Worm (Caenorhabditis elegans) whole organism, late embryonic: ENCODE measurements around the gene F48E3.2.

Experiments
- C08G9.2 ChIP-seq: sonication (generic microtip); optimal IDR thresholded peaks from 2 replicates; lab custom pipeline; 2016; ENCODE audit warnings: mild to moderate bottlenecking, missing genetic modification characterization, moderate library complexity, missing compliant biosample characterization
- C38D4.7 ChIP-seq: fragments of 200-800 bp; sonication (Bioruptor generic); optimal IDR thresholded peaks from 2 replicates; lab custom pipeline; 2018; ENCODE audit warnings: mild to moderate bottlenecking, missing genetic modification characterization, moderate library complexity, missing compliant biosample characterization
- F13H6.1 ChIP-seq: sonication (generic microtip); optimal IDR thresholded peaks from 2 replicates; lab custom pipeline; 2016; ENCODE audit warnings: missing genetic modification characterization, missing compliant biosample characterization
- K09A11.1 ChIP-seq: sonication (generic microtip); optimal IDR thresholded peaks from 2 replicates; lab custom pipeline; 2017; ENCODE audit warnings: antibody characterized with exemption, mild to moderate bottlenecking, missing genetic modification characterization, missing compliant biosample characterization; ENCODE audit not compliant: insufficient read depth
- Y22D7AL.16 ChIP-seq: sonication (generic microtip); optimal IDR thresholded peaks from 2 replicates; lab custom pipeline; 2016; ENCODE audit warnings: missing genetic modification characterization, missing compliant biosample characterization
- ama-1 ChIP-seq: fragments of 150-350 bp; optimal IDR thresholded peaks from 2 replicates; lab custom pipeline; 2014
- ceh-14 ChIP-seq: sonication (generic microtip); optimal IDR thresholded peaks from 2 replicates; lab custom pipeline; 2016; ENCODE audit warnings: missing genotype, missing genetic modification characterization, missing compliant biosample characterization
- ceh-18 ChIP-seq: sonication (generic microtip); optimal IDR thresholded peaks from 2 replicates; lab custom pipeline; 2016; ENCODE audit warnings: missing genetic modification characterization, missing compliant biosample characterization
- ceh-19 ChIP-seq: fragments of 200-800 bp; sonication (Bioruptor generic); optimal IDR thresholded peaks from 2 replicates; lab custom pipeline; 2018; ENCODE audit warnings: mild to moderate bottlenecking, missing genetic modification characterization, missing compliant biosample characterization
- ceh-24 ChIP-seq: sonication (generic microtip); optimal IDR thresholded peaks from 2 replicates; lab custom pipeline; 2016; ENCODE audit warnings: mild to moderate bottlenecking, missing genetic modification characterization, missing compliant biosample characterization
- ceh-30 ChIP-seq: fragments of 150-350 bp; optimal IDR thresholded peaks from 2 replicates; lab custom pipeline; 2014; ENCODE audit warnings: missing biosample characterization, missing genetic modification characterization
- ceh-34 ChIP-seq: sonication (generic microtip); optimal IDR thresholded peaks from 2 replicates; lab custom pipeline; 2016; ENCODE audit warnings: mild to moderate bottlenecking, missing genetic modification characterization, missing compliant biosample characterization
- ceh-9 ChIP-seq: sonication (generic microtip); optimal IDR thresholded peaks from 2 replicates; lab custom pipeline; 2016; ENCODE audit warnings: mild to moderate bottlenecking, missing genetic modification characterization, inconsistent platforms, missing compliant biosample characterization
- che-1 ChIP-seq: sonication (generic microtip); optimal IDR thresholded peaks from 2 replicates; lab custom pipeline; 2016; ENCODE audit warnings: mild to moderate bottlenecking, missing genetic modification characterization, missing compliant biosample characterization
- dve-1 ChIP-seq: sonication (generic microtip); optimal IDR thresholded peaks from 2 replicates; lab custom pipeline; 2017; ENCODE audit warnings: antibody characterized with exemption, mild to moderate bottlenecking, missing genetic modification characterization, missing compliant biosample characterization
- elt-2 ChIP-seq: sonication (generic microtip); optimal IDR thresholded peaks from 2 replicates; lab custom pipeline; 2016; ENCODE audit warnings: missing genetic modification reagents, missing genetic modification characterization, missing compliant biosample characterization
- elt-4 ChIP-seq: sonication (generic microtip); optimal IDR thresholded peaks from 2 replicates; lab custom pipeline; 2016; ENCODE audit warnings: missing genetic modification characterization, missing compliant biosample characterization
- ets-4 ChIP-seq: sonication (generic microtip); optimal IDR thresholded peaks from 2 replicates; lab custom pipeline; 2016; ENCODE audit warnings: missing genetic modification characterization, missing compliant biosample characterization
- eyg-1 ChIP-seq: sonication (generic microtip); optimal IDR thresholded peaks from 2 replicates; lab custom pipeline; 2016; ENCODE audit warnings: missing genotype, missing genetic modification characterization, missing compliant biosample characterization
- fax-1 ChIP-seq: sonication (generic microtip); optimal IDR thresholded peaks from 2 replicates; lab custom pipeline; 2016; ENCODE audit warnings: missing genotype, missing genetic modification characterization, missing compliant biosample characterization
- fkh-6 ChIP-seq: sonication (generic microtip); optimal IDR thresholded peaks from 2 replicates; lab custom pipeline; 2016; ENCODE audit warnings: missing genetic modification characterization, missing compliant biosample characterization
- gmeb-2 ChIP-seq: sonication (generic microtip); optimal IDR thresholded peaks from 2 replicates; lab custom pipeline; 2016; ENCODE audit warnings: missing genetic modification characterization, inconsistent platforms, missing compliant biosample characterization
- hlh-15 ChIP-seq: sonication (generic microtip); optimal IDR thresholded peaks from 2 replicates; lab custom pipeline; 2016; ENCODE audit warnings: missing genetic modification characterization, missing compliant biosample characterization
- hlh-30 ChIP-seq: sonication (generic microtip); optimal IDR thresholded peaks from 2 replicates; lab custom pipeline; 2017; ENCODE audit warnings: antibody characterized with exemption, missing genetic modification characterization, missing compliant biosample characterization; ENCODE audit not compliant: insufficient read depth
- hlh-6 ChIP-seq: sonication (generic microtip); optimal IDR thresholded peaks from 2 replicates; lab custom pipeline; 2016; ENCODE audit warnings: missing genotype, missing genetic modification characterization, missing compliant biosample characterization
- hlh-8 ChIP-seq: sonication (generic microtip); optimal IDR thresholded peaks from 2 replicates; lab custom pipeline; 2016; ENCODE audit warnings: missing genotype, missing genetic modification characterization, missing compliant biosample characterization
- lim-6 ChIP-seq: sonication (generic microtip); optimal IDR thresholded peaks from 2 replicates; lab custom pipeline; 2016; ENCODE audit warnings: missing genetic modification characterization, missing compliant biosample characterization
- lin-11 ChIP-seq: fragments of 200-800 bp; sonication (Bioruptor generic); optimal IDR thresholded peaks from 2 replicates; lab custom pipeline; 2018; ENCODE audit warnings: mild to moderate bottlenecking, missing genetic modification characterization, missing compliant biosample characterization
- madf-2 ChIP-seq: sonication (generic microtip); optimal IDR thresholded peaks from 2 replicates; lab custom pipeline; 2017; ENCODE audit warnings: missing genetic modification characterization, missing compliant biosample characterization
- mec-3 ChIP-seq: sonication (generic microtip); optimal IDR thresholded peaks from 2 replicates; lab custom pipeline; 2016; ENCODE audit warnings: borderline replicate concordance, missing genetic modification characterization, missing compliant biosample characterization
- nfya-1 ChIP-seq: sonication (generic microtip); optimal IDR thresholded peaks from 2 replicates; lab custom pipeline; 2017; ENCODE audit warnings: missing genetic modification characterization, mild to moderate bottlenecking, missing compliant biosample characterization, antibody characterized with exemption, moderate library complexity
- npax-4 ChIP-seq: sonication (generic microtip); optimal IDR thresholded peaks from 2 replicates; lab custom pipeline; 2016; ENCODE audit warnings: missing genetic modification characterization, missing compliant biosample characterization
- odd-2 ChIP-seq: sonication (generic microtip); optimal IDR thresholded peaks from 2 replicates; lab custom pipeline; 2017; ENCODE audit warnings: antibody characterized with exemption, mild to moderate bottlenecking, missing genetic modification characterization, missing compliant biosample characterization
- pros-1 ChIP-seq: fragments of 150-350 bp; optimal IDR thresholded peaks from 2 replicates; lab custom pipeline; 2014; ENCODE audit warnings: missing biosample characterization, missing genetic modification reagents, missing genetic modification characterization
- ref-2 ChIP-seq: sonication (generic microtip); optimal IDR thresholded peaks from 2 replicates; lab custom pipeline; 2016; ENCODE audit warnings: missing genetic modification characterization, missing compliant biosample characterization
- rnt-1 ChIP-seq: sonication (generic microtip); optimal IDR thresholded peaks from 2 replicates; lab custom pipeline; 2016; ENCODE audit warnings: missing genetic modification characterization, missing compliant biosample characterization
- sox-2 ChIP-seq: fragments of 200-800 bp; sonication (Bioruptor generic); IDR thresholded peaks from 2 replicates; pipeline ENCODE4 v1.3.6; 2022; ENCODE audit warnings: missing genetic modification reagents, missing genetic modification characterization, missing compliant biosample characterization
- tbx-2 ChIP-seq: sonication (generic microtip); optimal IDR thresholded peaks from 2 replicates; lab custom pipeline; 2016; ENCODE audit warnings: missing genetic modification characterization, missing compliant biosample characterization
- tbx-7 ChIP-seq: sonication (generic microtip); optimal IDR thresholded peaks from 2 replicates; lab custom pipeline; 2016; ENCODE audit warnings: missing genotype, missing genetic modification characterization, missing compliant biosample characterization
- ttx-3 ChIP-seq: sonication (generic microtip); optimal IDR thresholded peaks from 2 replicates; lab custom pipeline; 2016; ENCODE audit warnings: missing genetic modification reagents, missing genetic modification characterization, missing compliant biosample characterization
- unc-55 ChIP-seq: sonication (generic microtip); optimal IDR thresholded peaks from 2 replicates; lab custom pipeline; 2017; ENCODE audit warnings: missing biosample characterization, missing genetic modification reagents, missing genetic modification characterization
- unc-86 ChIP-seq: sonication (generic microtip); optimal IDR thresholded peaks from 2 replicates; lab custom pipeline; 2016; ENCODE audit warnings: missing genetic modification characterization, missing compliant biosample characterization
- zip-5 ChIP-seq: sonication (generic microtip); optimal IDR thresholded peaks from 2 replicates; lab custom pipeline; 2016; ENCODE audit warnings: missing genetic modification characterization, missing compliant biosample characterization
- ztf-16 ChIP-seq: sonication (generic microtip); optimal IDR thresholded peaks from 2 replicates; lab custom pipeline; 2017; ENCODE audit warnings: missing genetic modification characterization, missing compliant biosample characterization

The F48E3.2 gene

DNA sequence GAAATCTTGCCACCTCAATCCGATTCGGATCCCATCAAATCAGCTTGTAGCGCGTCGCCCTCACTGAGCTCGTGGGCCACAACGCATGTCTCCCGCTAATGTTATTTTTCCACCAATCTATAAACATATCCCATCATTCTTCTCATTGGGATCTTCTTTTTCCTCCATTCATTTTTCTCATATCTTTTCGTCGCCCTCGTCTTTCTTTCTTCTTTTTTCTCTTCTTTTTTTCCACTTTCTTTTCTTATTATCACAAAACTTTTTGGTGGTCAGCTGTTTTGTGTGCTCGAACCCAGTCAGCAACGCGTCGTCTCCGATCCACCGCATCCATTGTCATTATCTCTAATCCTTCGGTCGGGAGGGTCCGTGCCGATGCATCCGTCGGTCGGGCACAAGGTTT, 30.9 kb upstream of the F48E3.2 start:
- no peak for TF ChIP-seq hlh-30 (tag; lab: Kevin White, UChicago)
- no peak for TF ChIP-seq fax-1 (tag; lab: Kevin White, UChicago)
- TF ChIP-seq tbx-2 (tag; lab: Kevin White, UChicago) = peak; percentile 4
- no peak for TF ChIP-seq ceh-14
- no peak for TF ChIP-seq mec-3 (tag; lab: Kevin White, UChicago)
- TF ChIP-seq rnt-1 (tag; lab: Kevin White, UChicago) = peak; percentile 68
- TF ChIP-seq unc-55 (GFP tag; lab: Kevin White, UChicago) = peak; percentile 22
- TF ChIP-seq ceh-24 = no peak
- TF ChIP-seq fkh-6 (tag; lab: Kevin White, UChicago) = no peak
- no peak for TF ChIP-seq ets-4 (tag; lab: Kevin White, UChicago)
- TF ChIP-seq sox-2 (GFP tag; lab: Robert Waterston, UW) = no peak
- no peak for TF ChIP-seq pros-1 (tag; lab: Kevin White, UChicago)
- no peak for TF ChIP-seq C38D4.7 (GFP tag; lab: Kevin White, UChicago)
- peak; percentile 80 for TF ChIP-seq ceh-18 (tag; lab: Kevin White, UChicago)
- no peak for TF ChIP-seq madf-2 (tag; lab: Kevin White, UChicago)
- TF ChIP-seq ref-2 (tag; lab: Kevin White, UChicago) = no peak
- no peak for TF ChIP-seq ama-1
- no peak for TF ChIP-seq eyg-1 (tag; lab: Kevin White, UChicago)
- no peak for TF ChIP-seq hlh-8
- no peak for TF ChIP-seq hlh-15 (tag; lab: Kevin White, UChicago)
- TF ChIP-seq elt-4 (tag; lab: Kevin White, UChicago) = no peak
- TF ChIP-seq odd-2 = no peak
- peak; percentile 8 for TF ChIP-seq nfya-1
- TF ChIP-seq lin-11 = no peak
- peak; percentile 34 for TF ChIP-seq ceh-34 (tag; lab: Kevin White, UChicago)

DNA sequence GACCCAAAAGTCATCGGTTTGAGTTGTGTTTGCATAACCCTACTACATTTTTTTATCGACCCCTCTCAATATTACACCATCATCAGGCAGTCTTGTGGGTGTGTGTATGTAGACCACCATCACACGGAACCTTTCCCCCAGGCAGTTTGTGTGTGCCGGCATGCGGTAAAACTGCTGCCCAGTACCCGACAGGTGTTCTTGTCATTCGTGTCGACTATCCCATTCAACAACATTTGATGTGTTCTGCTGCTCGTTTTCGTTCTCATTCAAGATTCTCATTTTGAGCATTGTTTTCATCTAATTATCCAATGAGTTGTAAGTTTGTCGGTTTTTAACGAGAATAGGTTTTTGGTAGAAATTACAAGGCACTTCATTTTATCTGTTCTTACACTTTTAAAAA, 29.7 kb upstream of the F48E3.2 start:
- no peak for TF ChIP-seq mec-3 (tag; lab: Kevin White, UChicago)
- TF ChIP-seq che-1 = no peak
- TF ChIP-seq unc-55 (GFP tag; lab: Kevin White, UChicago) = peak; percentile 9
- no peak for TF ChIP-seq unc-86
- TF ChIP-seq ceh-24 = no peak
- no peak for TF ChIP-seq lim-6 (tag; lab: Kevin White, UChicago)
- TF ChIP-seq tbx-2 (tag; lab: Kevin White, UChicago) = peak; percentile 4
- no peak for TF ChIP-seq ceh-19 (GFP tag; lab: Kevin White, UChicago)

DNA sequence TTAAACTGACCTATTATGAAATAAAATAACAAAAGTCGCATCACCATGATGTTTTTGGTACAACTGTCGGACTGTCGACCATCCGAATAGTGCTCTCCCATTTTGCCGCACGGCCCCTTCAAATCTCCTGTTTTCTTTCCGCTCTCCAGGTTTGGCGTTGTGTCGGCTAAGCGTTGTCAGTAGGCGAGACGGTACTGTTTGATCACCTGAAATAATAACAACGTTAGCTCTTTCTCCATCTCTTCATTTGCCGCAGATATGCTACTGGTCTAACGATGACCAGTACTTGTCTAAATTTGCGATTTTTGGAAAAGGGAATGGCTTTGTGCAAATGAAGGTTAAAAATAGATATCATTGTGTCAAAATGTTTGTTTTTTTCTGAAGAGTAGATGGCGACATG, 26.6 kb upstream of the F48E3.2 start, which contains the start of gene chts-1:
chts-1 (minus strand) TSS at position 101 of the 400 bp plus-strand sequence.
- TF ChIP-seq npax-4 (tag; lab: Kevin White, UChicago) (no peak), Y22D7AL.16 (tag; lab: Kevin White, UChicago) (no peak), nfya-1 (no peak), ceh-19 (GFP tag; lab: Kevin White, UChicago) (no peak), ceh-24 (no peak), F13H6.1 (tag; lab: Kevin White, UChicago) (no peak), ttx-3 (tag; lab: Kevin White, UChicago) (no peak), unc-55 (GFP tag; lab: Kevin White, UChicago) (no peak)

DNA sequence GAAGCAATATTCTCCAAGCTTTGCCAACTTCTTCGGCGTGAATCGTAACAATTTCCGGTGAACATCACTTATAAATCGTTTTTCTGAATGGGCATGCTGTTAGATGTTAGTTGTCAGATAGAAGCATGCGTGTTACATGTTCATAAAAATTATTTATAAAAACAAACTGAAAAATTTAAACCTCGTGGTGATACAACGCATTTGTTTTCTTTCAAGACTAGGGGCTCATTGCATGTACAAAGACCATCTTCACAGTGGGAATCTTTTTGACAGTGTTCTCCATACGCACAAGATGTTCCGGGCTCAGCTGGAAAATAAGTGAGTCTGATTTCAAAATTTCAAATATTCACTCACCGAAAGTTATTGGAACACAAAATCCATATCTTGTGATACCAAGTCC, 19.8 kb upstream of the F48E3.2 start:
- TF ChIP-seq dve-1 (tag; lab: Kevin White, UChicago) = no peak
- TF ChIP-seq ceh-9 (tag; lab: Kevin White, UChicago) = no peak
- no peak for TF ChIP-seq tbx-2 (tag; lab: Kevin White, UChicago)
- TF ChIP-seq zip-5 (tag; lab: Kevin White, UChicago) = no peak
- TF ChIP-seq K09A11.1 (tag; lab: Kevin White, UChicago) = no peak
- TF ChIP-seq hlh-6 = no peak
- no peak for TF ChIP-seq mec-3 (tag; lab: Kevin White, UChicago)
- no peak for TF ChIP-seq elt-2
- TF ChIP-seq gmeb-2 (tag; lab: Kevin White, UChicago) = no peak
- no peak for TF ChIP-seq C08G9.2
- TF ChIP-seq ceh-18 (tag; lab: Kevin White, UChicago) = no peak
- TF ChIP-seq che-1 = no peak
- TF ChIP-seq ztf-16 (tag; lab: Kevin White, UChicago) = no peak
- no peak for TF ChIP-seq sox-2 (GFP tag; lab: Robert Waterston, UW)
- TF ChIP-seq unc-55 (GFP tag; lab: Kevin White, UChicago) = no peak
- no peak for TF ChIP-seq ceh-14
- TF ChIP-seq lim-6 (tag; lab: Kevin White, UChicago) = no peak
- no peak for TF ChIP-seq tbx-7
- no peak for TF ChIP-seq fax-1 (tag; lab: Kevin White, UChicago)
- TF ChIP-seq ceh-30 (tag; lab: Kevin White, UChicago) = no peak
